Worm (Caenorhabditis elegans): Measurements from ENCODE around the gene kdin-1.

DNA sequence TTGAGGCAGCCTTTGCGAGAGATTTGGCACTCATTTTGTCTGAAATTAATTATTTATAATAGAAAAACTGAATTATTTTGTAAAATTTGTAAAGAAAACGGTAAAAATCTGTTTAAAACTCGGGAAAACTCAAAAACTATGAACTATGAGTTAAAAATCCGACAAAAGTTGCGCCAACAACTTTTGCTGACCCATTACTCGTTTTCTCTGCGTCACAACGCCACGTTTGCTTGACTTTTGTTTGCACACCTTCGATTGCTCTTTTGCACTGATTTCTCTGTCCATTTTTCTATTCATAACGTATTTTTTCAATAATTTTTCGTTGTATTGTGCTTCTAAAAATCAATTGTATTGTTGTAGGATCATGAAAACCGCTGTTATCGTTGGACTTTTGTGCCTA, 2.2 kb upstream of the kdin-1 start, which contains the start of gene fkb-1:
- no peak for TF ChIP-seq unc-62 (GFP tag; optimal IDR thresholded peaks at IDR 0.05)
- TF ChIP-seq lsy-2 (tag; optimal IDR thresholded peaks at IDR 0.05) = no peak
- no peak for TF ChIP-seq sptf-1 (tag; optimal IDR thresholded peaks at IDR 0.05)
